Fruit fly (Drosophila melanogaster) whole organism, wandering third instar larva: ENCODE measurements around the gene Sfp87B.

Source experiments
- Abd-B ChIP-seq: fragments of >200 bp; optimal IDR thresholded peaks from 2 replicates; lab custom pipeline; 2017; ENCODE audit warnings: missing biosample characterization, missing genetic modification characterization
- CG9705 ChIP-seq: fragments of 200-800 bp; sonication (Bioruptor generic); optimal IDR thresholded peaks from 2 replicates; lab custom pipeline; 2018; ENCODE audit warnings: missing biosample characterization, mild to moderate bottlenecking, missing genetic modification characterization
- CrebA ChIP-seq: fragments of 200-800 bp; sonication (Bioruptor generic); optimal IDR thresholded peaks from 2 replicates; lab custom pipeline; 2016; ENCODE audit warnings: missing biosample characterization, mild to moderate bottlenecking, missing genetic modification characterization, borderline replicate concordance
- Dfd ChIP-seq: fragments of >200 bp; optimal IDR thresholded peaks from 2 replicates; lab custom pipeline; 2017; ENCODE audit warnings: missing biosample characterization, missing genetic modification characterization
- Dif ChIP-seq: fragments of 200-275, 200-300 bp; sonication (Bioruptor generic); optimal IDR thresholded peaks from 2 replicates; lab custom pipeline; 2018; ENCODE audit warnings: missing biosample characterization, missing genetic modification characterization; ENCODE audit not compliant: partially characterized antibody
- GATAd ChIP-seq: sonication (Bioruptor generic); optimal IDR thresholded peaks from 2 replicates; lab custom pipeline; 2016; ENCODE audit warnings: missing biosample characterization, missing genetic modification characterization
- HLH106 ChIP-seq: fragments of 200-800 bp; optimal IDR thresholded peaks from 3 replicates; lab custom pipeline; 2019; ENCODE audit warnings: missing biosample characterization, mild to moderate bottlenecking, missing genetic modification characterization, moderate library complexity
- Hnf4 ChIP-seq: fragments of 200-800 bp; sonication (Bioruptor generic); optimal IDR thresholded peaks from 2 replicates; lab custom pipeline; 2016; ENCODE audit warnings: missing biosample characterization, mild to moderate bottlenecking, missing genetic modification characterization
- Hr78 ChIP-seq: fragments of >200 bp; optimal IDR thresholded peaks from 2 replicates; lab custom pipeline; 2017; ENCODE audit warnings: missing biosample characterization, missing genetic modification characterization
- Hr83 ChIP-seq: fragments of 200-300 bp; sonication (Bioruptor generic); optimal IDR thresholded peaks from 2 replicates; lab custom pipeline; 2016; ENCODE audit warnings: missing biosample characterization, mild to moderate bottlenecking, missing genetic modification characterization, moderate library complexity; ENCODE audit not compliant: poor library complexity, severe bottlenecking
- Jra ChIP-seq: sonication (Bioruptor generic); optimal IDR thresholded peaks from 2 replicates; lab custom pipeline; 2016; ENCODE audit warnings: missing biosample characterization, missing genetic modification characterization
- Mio ChIP-seq: sonication (Bioruptor generic); optimal IDR thresholded peaks from 2 replicates; lab custom pipeline; 2016; ENCODE audit warnings: missing biosample characterization, missing genetic modification characterization
- Myc ChIP-seq: fragments of >200 bp; optimal IDR thresholded peaks from 2 replicates; lab custom pipeline; 2017
- OdsH ChIP-seq: fragments of 200-800 bp; sonication (Bioruptor generic); optimal IDR thresholded peaks from 2 replicates; lab custom pipeline; 2016; ENCODE audit warnings: missing biosample characterization, mild to moderate bottlenecking, missing genetic modification characterization
- Rel ChIP-seq, 2 experiments: fragments of 200-800 bp; sonication (Bioruptor generic) in 1 of 2; optimal IDR thresholded peaks; 2 replicates in 1 of 2; 3 replicates in 1 of 2; lab custom pipeline; 2016 to 2019; ENCODE audit warnings: mild to moderate bottlenecking in 2 of 2, missing biosample characterization in 2 of 2, missing genetic modification characterization in 2 of 2, moderate library complexity in 1 of 2
- Sp1 ChIP-seq: fragments of 200-800 bp; sonication (Bioruptor generic); optimal IDR thresholded peaks from 3 replicates; lab custom pipeline; 2019; ENCODE audit warnings: missing biosample characterization, mild to moderate bottlenecking, missing genetic modification characterization, moderate library complexity
- Vsx2 ChIP-seq: fragments of 200-300, 225-300 bp; sonication (Bioruptor generic); optimal IDR thresholded peaks from 2 replicates; lab custom pipeline; 2018; ENCODE audit warnings: missing biosample characterization, missing genetic modification characterization; ENCODE audit not compliant: partially characterized antibody
- br ChIP-seq: fragments of 200-800 bp; sonication (Bioruptor generic); optimal IDR thresholded peaks from 2 replicates; lab custom pipeline; 2016; ENCODE audit warnings: missing biosample characterization, missing genetic modification characterization
- brk ChIP-seq: fragments of 200-800 bp; sonication (Bioruptor generic); optimal IDR thresholded peaks from 2 replicates; lab custom pipeline; 2016; ENCODE audit warnings: missing biosample characterization, mild to moderate bottlenecking, missing genetic modification characterization
- dmrt93B ChIP-seq: fragments of 200-800 bp; sonication (Bioruptor generic); optimal IDR thresholded peaks from 2 replicates; lab custom pipeline; 2018; ENCODE audit warnings: missing biosample characterization, mild to moderate bottlenecking, missing genetic modification characterization
- dsf ChIP-seq: sonication (Bioruptor generic); optimal IDR thresholded peaks from 2 replicates; lab custom pipeline; 2016; ENCODE audit warnings: missing biosample characterization, missing genetic modification characterization, borderline replicate concordance
- ey ChIP-seq: fragments of 200-800 bp; sonication (Bioruptor generic); optimal IDR thresholded peaks from 2 replicates; lab custom pipeline; 2016; ENCODE audit warnings: missing biosample characterization, missing genetic modification characterization
- foxo ChIP-seq, 2 experiments: fragments of 200-800 bp; sonication (Bioruptor generic); optimal IDR thresholded peaks; 2 replicates in 1 of 2; 3 replicates in 1 of 2; lab custom pipeline; 2016 to 2017; ENCODE audit warnings: missing biosample characterization in 2 of 2, missing genetic modification characterization in 2 of 2
- fru ChIP-seq: fragments of 200-800 bp; sonication (Bioruptor generic); optimal IDR thresholded peaks from 3 replicates; lab custom pipeline; 2016; ENCODE audit warnings: missing biosample characterization, mild to moderate bottlenecking, missing genetic modification characterization
- h ChIP-seq: fragments of 200-800 bp; sonication (Bioruptor generic); optimal IDR thresholded peaks from 3 replicates; lab custom pipeline; 2016; ENCODE audit warnings: missing biosample characterization, mild to moderate bottlenecking, missing genetic modification characterization
- jim ChIP-seq: fragments of 175-275, 200-325 bp; sonication (Bioruptor generic); optimal IDR thresholded peaks from 2 replicates; lab custom pipeline; 2016; ENCODE audit warnings: missing biosample characterization, mild to moderate bottlenecking, missing genetic modification characterization
- lola ChIP-seq: fragments of >200 bp; optimal IDR thresholded peaks from 2 replicates; lab custom pipeline; 2017; ENCODE audit warnings: missing biosample characterization, missing genetic modification characterization
- pan ChIP-seq: fragments of >200 bp; optimal IDR thresholded peaks from 2 replicates; lab custom pipeline; 2017
- psq ChIP-seq: fragments of 200-800 bp; sonication (Bioruptor generic); optimal IDR thresholded peaks from 3 replicates; lab custom pipeline; 2017; ENCODE audit warnings: missing biosample characterization, mild to moderate bottlenecking, missing genetic modification characterization, moderate library complexity
- rgr ChIP-seq: fragments of 200-800 bp; sonication (Bioruptor generic); optimal IDR thresholded peaks from 3 replicates; lab custom pipeline; 2016; ENCODE audit warnings: missing biosample characterization, mild to moderate bottlenecking, missing genetic modification characterization
- sage ChIP-seq: fragments of 200-800 bp; sonication (Bioruptor generic); optimal IDR thresholded peaks from 2 replicates; lab custom pipeline; 2016; ENCODE audit warnings: missing biosample characterization, mild to moderate bottlenecking, missing genetic modification characterization
- sv ChIP-seq: fragments of 200-800 bp; sonication (Bioruptor generic); optimal IDR thresholded peaks from 3 replicates; lab custom pipeline; 2016; ENCODE audit warnings: missing biosample characterization, missing genetic modification characterization
- tai ChIP-seq: sonication (Bioruptor generic); optimal IDR thresholded peaks from 2 replicates; lab custom pipeline; 2016; ENCODE audit warnings: missing biosample characterization, missing genetic modification characterization
- usp ChIP-seq: fragments of >200 bp; optimal IDR thresholded peaks from 2 replicates; lab custom pipeline; 2017; ENCODE audit warnings: missing biosample characterization, missing genetic modification characterization
- woc ChIP-seq: sonication (Bioruptor generic); optimal IDR thresholded peaks from 2 replicates; lab custom pipeline; 2016; ENCODE audit warnings: missing biosample characterization, mild to moderate bottlenecking, missing genetic modification characterization

The Sfp87B gene

DNA sequence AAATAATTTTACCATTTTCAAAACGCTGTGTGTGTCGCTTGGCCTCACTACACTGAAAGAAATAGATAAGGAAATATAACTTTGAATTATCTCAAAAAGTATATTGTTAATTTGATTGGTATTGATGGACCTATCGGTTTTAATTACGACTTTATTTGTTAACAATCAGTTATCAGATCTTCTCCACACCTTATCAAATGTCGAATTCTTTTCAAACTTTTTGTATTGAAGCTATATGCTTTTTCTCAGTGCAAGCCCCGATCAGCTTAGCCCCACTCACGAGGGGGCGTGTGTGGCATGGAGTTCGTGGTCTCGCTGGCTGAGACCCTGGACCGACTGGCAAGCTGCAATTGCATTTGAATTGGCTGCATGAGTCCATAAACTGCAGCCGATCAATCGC is 24.3 kb downstream of the Sfp87B start:
- TF ChIP-seq pan (lab: Kevin White, UChicago), result no peak
- no peak for TF ChIP-seq dsf (GFP tag; lab: Kevin White, UChicago)
- no peak for TF ChIP-seq sv (GFP tag; lab: Kevin White, UChicago)
- no peak for TF ChIP-seq jim
- TF ChIP-seq tai, result no peak
- TF ChIP-seq dmrt93B (GFP tag; lab: Kevin White, UChicago), result no peak
- TF ChIP-seq h (GFP tag; lab: Kevin White, UChicago), result no peak
- no peak for TF ChIP-seq psq (GFP tag; lab: Kevin White, UChicago)
- TF ChIP-seq Jra (GFP tag; lab: Kevin White, UChicago), result no peak
- no peak for TF ChIP-seq Abd-B (GFP tag; lab: Kevin White, UChicago)
- TF ChIP-seq HLH106 (tag; lab: Kevin White, UChicago), result no peak
- no peak for TF ChIP-seq usp (GFP tag; lab: Kevin White, UChicago)
- no peak for TF ChIP-seq ey
- TF ChIP-seq lola (GFP tag; lab: Kevin White, UChicago), result no peak
- TF ChIP-seq Hr83 (GFP tag; lab: Kevin White, UChicago), result no peak
- no peak for TF ChIP-seq CG9705 (GFP tag; lab: Kevin White, UChicago)
- no peak for TF ChIP-seq Hnf4 (GFP tag; lab: Kevin White, UChicago)
- TF ChIP-seq Sp1 (GFP tag; lab: Kevin White, UChicago), result no peak
- no peak for TF ChIP-seq Hr78 (GFP tag; lab: Kevin White, UChicago)
- TF ChIP-seq brk (GFP tag; lab: Kevin White, UChicago), result no peak

DNA sequence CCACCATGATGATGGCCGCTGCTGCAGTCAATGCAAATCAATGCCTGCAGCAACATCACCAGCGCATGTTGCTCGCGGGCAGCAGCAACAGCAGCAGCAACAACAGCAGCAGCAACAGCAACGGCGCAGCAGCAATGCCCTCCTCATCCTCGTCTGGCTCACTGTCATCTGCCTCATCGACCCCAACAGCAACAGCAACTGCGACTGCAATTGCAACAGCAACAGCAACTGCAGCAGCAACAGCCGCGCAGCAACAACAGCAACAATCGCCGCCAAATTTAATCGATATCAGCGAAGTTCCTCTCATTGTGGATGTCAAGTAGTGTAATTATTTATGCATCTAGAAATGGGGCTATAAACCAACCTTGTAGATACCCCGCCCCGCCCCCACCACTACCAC is 28.6 kb downstream of the Sfp87B start:
- TF ChIP-seq usp (GFP tag; lab: Kevin White, UChicago) (no peak), woc (no peak), Dfd (GFP tag; lab: Kevin White, UChicago) (peak; percentile 94)

DNA sequence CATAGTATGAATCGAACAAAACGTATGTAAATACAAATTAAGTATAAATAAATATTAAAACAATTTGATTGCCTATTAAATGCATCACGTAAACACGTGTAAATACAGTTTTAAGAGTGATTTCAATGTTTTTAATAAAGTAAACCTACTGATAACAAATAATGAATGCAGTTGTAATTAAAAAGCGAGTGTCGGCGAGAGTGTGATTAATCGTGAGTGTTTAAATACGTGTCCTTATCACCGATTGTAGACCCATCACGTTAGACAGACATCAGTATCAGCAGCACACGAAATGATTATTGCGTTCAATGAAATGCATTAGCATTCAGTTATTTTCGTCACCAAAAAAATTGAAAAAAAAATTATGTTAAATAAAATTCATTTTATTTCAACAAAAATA is 30.0 kb downstream of the Sfp87B start:
- TF ChIP-seq ey (no peak), Rel (GFP tag; optimal IDR thresholded peaks at IDR 0.05; lab: Kevin White, UChicago) (no peak), Rel (tag; optimal IDR thresholded peaks at IDR 0.05; lab: Kevin White, UChicago) (peak; percentile 53)

DNA sequence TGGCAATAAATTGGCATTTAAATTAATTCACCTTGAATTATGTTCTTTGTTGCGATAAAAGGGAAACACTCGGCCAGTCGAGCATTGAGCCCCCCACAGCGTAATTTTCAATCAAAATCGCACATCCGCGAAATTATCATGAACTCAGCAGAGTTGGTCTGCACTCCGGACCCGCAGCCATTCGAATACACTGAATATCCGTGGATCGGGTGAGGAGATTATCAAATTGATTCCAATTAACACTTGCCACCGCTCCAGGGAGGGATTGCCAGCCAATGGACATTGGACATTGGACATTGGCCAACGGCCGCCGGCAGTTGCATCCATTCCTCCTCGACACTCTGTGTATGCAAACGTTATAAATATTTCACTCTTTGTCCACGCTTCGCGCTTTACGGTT is 34.6 kb downstream of the Sfp87B start:
- TF ChIP-seq Dif (GFP tag; lab: Kevin White, UChicago) (no peak), Myc (lab: Kevin White, UChicago) (no peak), psq (GFP tag; lab: Kevin White, UChicago) (no peak), ey (no peak), OdsH (GFP tag; lab: Kevin White, UChicago) (no peak), Dfd (GFP tag; lab: Kevin White, UChicago) (no peak), dsf (GFP tag; lab: Kevin White, UChicago) (no peak), jim (no peak), pan (lab: Kevin White, UChicago) (no peak)

DNA sequence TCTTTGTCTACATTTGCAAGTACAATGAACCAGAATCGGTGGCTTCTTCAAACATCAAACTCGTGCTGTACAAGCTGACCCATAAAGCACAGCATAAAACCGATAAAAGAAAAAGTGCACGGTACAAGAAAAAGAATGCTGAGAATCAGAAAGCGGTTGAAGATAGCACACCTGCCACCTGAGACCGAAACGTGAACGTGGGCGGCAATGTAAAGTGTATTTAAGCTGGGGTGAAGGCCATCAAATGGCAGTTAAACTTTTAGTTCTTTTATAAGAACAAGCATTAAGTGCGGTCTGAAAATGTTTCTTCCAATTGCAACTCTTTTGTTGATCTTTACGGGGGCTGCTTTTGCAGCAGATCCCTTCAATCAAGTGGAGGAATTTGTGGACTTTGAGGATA is 38.1 kb downstream of the Sfp87B start, which contains the start of gene CG4066:
TSS of gene CG4066 (plus strand) at position 301 of the 400 bp plus-strand sequence.
- TF ChIP-seq dsf (GFP tag; lab: Kevin White, UChicago) (no peak), sage (GFP tag; lab: Kevin White, UChicago) (no peak), psq (GFP tag; lab: Kevin White, UChicago) (no peak), Hnf4 (GFP tag; lab: Kevin White, UChicago) (no peak), sv (GFP tag; lab: Kevin White, UChicago) (no peak), pan (lab: Kevin White, UChicago) (no peak), OdsH (GFP tag; lab: Kevin White, UChicago) (no peak), foxo (GFP tag; optimal IDR thresholded peaks at IDR 0.05; lab: Kevin White, UChicago) (no peak), h (GFP tag; lab: Kevin White, UChicago) (no peak), Hr78 (GFP tag; lab: Kevin White, UChicago) (no peak)

DNA sequence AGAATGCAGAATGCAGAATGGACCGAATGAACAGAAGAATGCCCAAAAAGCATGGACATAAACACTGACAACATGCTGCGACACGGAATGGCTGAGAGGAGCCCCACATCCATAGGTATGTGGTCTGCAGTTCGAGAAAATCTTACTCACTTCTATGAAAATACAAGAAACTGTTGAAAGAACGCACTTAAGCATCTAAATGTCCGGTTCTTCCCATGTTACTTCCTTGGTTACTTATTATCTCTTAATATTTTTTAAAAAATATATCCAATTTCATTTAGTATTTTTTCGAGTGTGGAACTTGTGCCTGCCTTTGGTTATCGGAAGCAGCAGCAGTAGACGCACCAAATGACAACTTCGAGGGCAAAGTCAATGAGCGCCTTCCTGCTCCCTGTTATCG is 41.3 kb downstream of the Sfp87B start:
- TF ChIP-seq Jra (GFP tag; lab: Kevin White, UChicago) (peak; percentile 19), GATAd (no peak), Hnf4 (GFP tag; lab: Kevin White, UChicago) (peak; percentile 86), brk (GFP tag; lab: Kevin White, UChicago) (peak; percentile 88), Mio (GFP tag; lab: Kevin White, UChicago) (no peak), Rel (GFP tag; optimal IDR thresholded peaks at IDR 0.05; lab: Kevin White, UChicago) (peak; percentile 56), Rel (tag; optimal IDR thresholded peaks at IDR 0.05; lab: Kevin White, UChicago) (peak; percentile 56), tai (peak; percentile 70), ey (peak; percentile 86), br (peak; percentile 85), Myc (lab: Kevin White, UChicago) (no peak), lola (GFP tag; lab: Kevin White, UChicago) (no peak), Vsx2 (GFP tag; lab: Kevin White, UChicago) (no peak), foxo (GFP tag; optimal IDR thresholded peaks at IDR 0.05; lab: Kevin White, UChicago) (peak in 1 of 2 experiments; percentile 90), dsf (GFP tag; lab: Kevin White, UChicago) (peak; percentile 16), fru (GFP tag; lab: Kevin White, UChicago) (peak; percentile 85), woc (peak; percentile 81), h (GFP tag; lab: Kevin White, UChicago) (peak; percentile 90), rgr (peak; percentile 91), Hr83 (GFP tag; lab: Kevin White, UChicago) (peak; percentile 8), Sp1 (GFP tag; lab: Kevin White, UChicago) (peak; percentile 90), dmrt93B (GFP tag; lab: Kevin White, UChicago) (peak; percentile 68), CrebA (GFP tag; lab: Kevin White, UChicago) (peak; percentile 54)
